Worm (Caenorhabditis elegans) whole organism, early embryonic: ENCODE results near the gene ptr-20.

Experiments
- B0310.2 ChIP-seq: sonication (generic microtip); optimal IDR thresholded peaks from 2 replicates; lab custom pipeline; 2016; ENCODE audit warnings: mild to moderate bottlenecking, missing genetic modification characterization, missing compliant biosample characterization
- aly-1 ChIP-seq: sonication (generic microtip); optimal IDR thresholded peaks from 2 replicates; lab custom pipeline; 2016; ENCODE audit warnings: missing genetic modification characterization, missing compliant biosample characterization
- ama-1 ChIP-seq: fragments of 150-350 bp; optimal IDR thresholded peaks from 2 replicates; lab custom pipeline; 2014
- ceh-13 ChIP-seq: fragments of 200-800 bp; sonication (Bioruptor generic); optimal IDR thresholded peaks from 2 replicates; lab custom pipeline; 2018; ENCODE audit warnings: mild to moderate bottlenecking, missing genetic modification characterization, missing compliant biosample characterization
- ceh-36 ChIP-seq: sonication (generic microtip); optimal IDR thresholded peaks from 2 replicates; lab custom pipeline; 2016; ENCODE audit warnings: missing genetic modification characterization, inconsistent platforms, missing compliant biosample characterization
- flt-1 ChIP-seq: fragments of 200-800 bp; sonication (Bioruptor generic); IDR thresholded peaks from 2 replicates; pipeline ENCODE4 v1.3.6; 2022; ENCODE audit warnings: missing genetic modification characterization, missing compliant biosample characterization
- hmbx-1 ChIP-seq: sonication (generic microtip); optimal IDR thresholded peaks from 2 replicates; lab custom pipeline; 2016; ENCODE audit warnings: mild to moderate bottlenecking, missing genetic modification characterization, missing compliant biosample characterization
- hmg-4 ChIP-seq: fragments of 200-800 bp; sonication (Bioruptor generic); optimal IDR thresholded peaks from 2 replicates; lab custom pipeline; 2018; ENCODE audit warnings: mild to moderate bottlenecking, missing genetic modification characterization, missing compliant biosample characterization
- hnd-1 ChIP-seq: sonication (generic microtip); optimal IDR thresholded peaks from 2 replicates; lab custom pipeline; 2016; ENCODE audit warnings: missing genetic modification characterization, missing compliant biosample characterization
- scrt-1 ChIP-seq: fragments of 200-800 bp; sonication (Bioruptor generic); IDR thresholded peaks from 2 replicates; pipeline ENCODE4 v1.3.6; 2022; ENCODE audit warnings: missing genetic modification characterization, missing compliant biosample characterization
- sea-1 ChIP-seq: fragments of 200-800 bp; sonication (Bioruptor generic); conservative IDR thresholded peaks from 2 replicates; pipeline ENCODE4 v1.3.6; 2022; ENCODE audit warnings: missing genetic modification characterization, missing compliant biosample characterization
- tbx-11 ChIP-seq: fragments of 200-800 bp; sonication (Bioruptor generic); IDR thresholded peaks from 2 replicates; pipeline ENCODE4 v1.3.6; 2022; ENCODE audit warnings: missing genetic modification characterization, missing compliant biosample characterization
- tbx-37 ChIP-seq: fragments of 200-800 bp; sonication (Bioruptor generic); conservative IDR thresholded peaks from 2 replicates; pipeline ENCODE4 v1.3.6; 2022; ENCODE audit warnings: missing genetic modification reagents, missing genetic modification characterization, missing compliant biosample characterization
- tra-4 ChIP-seq: sonication (generic microtip); optimal IDR thresholded peaks from 2 replicates; lab custom pipeline; 2017; ENCODE audit warnings: missing genetic modification characterization, missing compliant biosample characterization

DNA sequence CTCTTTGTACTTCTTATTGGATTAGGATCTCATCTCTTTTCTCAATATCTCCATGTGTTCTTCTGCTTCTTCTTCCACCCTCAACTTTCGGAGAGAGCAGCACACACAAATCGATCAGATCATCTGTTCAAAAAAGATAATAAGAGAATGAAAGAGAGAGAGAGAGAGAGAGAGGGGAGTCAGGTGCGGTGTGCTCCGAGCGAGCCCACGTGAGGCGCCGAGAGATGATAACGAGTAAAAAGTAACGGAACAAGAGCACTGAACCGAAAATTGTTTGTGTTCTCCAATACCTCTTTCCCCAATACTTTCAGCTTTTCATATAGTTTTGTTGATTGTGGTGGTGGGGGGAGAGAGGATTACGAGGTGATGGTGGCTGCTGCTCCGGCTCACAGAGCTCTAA lies 36.0 kb downstream of the ptr-20 start:
- TF ChIP-seq ama-1 (lab: Kevin White, UChicago) (no peak), sea-1 (no peak), hnd-1 (tag; lab: Kevin White, UChicago) (no peak), B0310.2 (tag; lab: Kevin White, UChicago) (no peak), hmg-4 (no peak), tra-4 (tag; lab: Kevin White, UChicago) (no peak), tbx-11 (GFP tag; lab: Robert Waterston, UW) (no peak), ceh-36 (tag; lab: Kevin White, UChicago) (no peak), hmbx-1 (tag; lab: Kevin White, UChicago) (no peak), scrt-1 (GFP tag; lab: Robert Waterston, UW) (no peak), ceh-13 (GFP tag; lab: Kevin White, UChicago) (no peak), tbx-37 (GFP tag; lab: Robert Waterston, UW) (no peak), aly-1 (tag; lab: Kevin White, UChicago) (no peak), flt-1 (GFP tag; lab: Robert Waterston, UW) (no peak)
